Fruit fly (Drosophila melanogaster) whole organism, embryonic: ENCODE measurements around the gene cnir.

ENCODE experiments used
- Atf-2 ChIP-seq: fragments of 200-800 bp; sonication (Bioruptor generic); optimal IDR thresholded peaks from 2 replicates; lab custom pipeline; 2016; ENCODE audit warnings: missing biosample characterization, missing genetic modification characterization
- C15 ChIP-seq: fragments of 200-800 bp; sonication (Bioruptor generic); IDR thresholded peaks from 3 replicates; pipeline ENCODE4 v1.3.6; 2022; ENCODE audit warnings: missing biosample characterization, missing genetic modification characterization
- CG11695 ChIP-seq: fragments of 200-800 bp; sonication (Bioruptor generic); IDR thresholded peaks from 3 replicates; pipeline ENCODE4 v1.3.6; 2022; ENCODE audit warnings: missing biosample characterization, missing genetic modification characterization
- CG13775 ChIP-seq: fragments of 200-800 bp; sonication (Bioruptor generic); optimal IDR thresholded peaks from 3 replicates; lab custom pipeline; 2017; ENCODE audit warnings: missing biosample characterization, mild to moderate bottlenecking, missing genetic modification characterization
- CG15696 ChIP-seq: fragments of 200-800 bp; sonication (Bioruptor generic); optimal IDR thresholded peaks from 2 replicates; lab custom pipeline; 2019; ENCODE audit warnings: missing biosample characterization, mild to moderate bottlenecking, missing genetic modification characterization, moderate library complexity
- CG17328 ChIP-seq: fragments of 200-800 bp; sonication (Bioruptor generic); IDR thresholded peaks from 2 replicates; pipeline ENCODE4 v1.3.6; 2022; ENCODE audit warnings: missing biosample characterization, missing genetic modification characterization
- CG17568 ChIP-seq: fragments of 200-800 bp; sonication (Bioruptor generic); optimal IDR thresholded peaks from 2 replicates; lab custom pipeline; 2018; ENCODE audit warnings: missing biosample characterization, mild to moderate bottlenecking, missing genetic modification characterization, moderate library complexity
- CG17829 ChIP-seq: fragments of 200-800 bp; optimal IDR thresholded peaks from 2 replicates; lab custom pipeline; 2019; ENCODE audit warnings: missing biosample characterization, mild to moderate bottlenecking, missing genetic modification characterization, moderate library complexity
- CG18764 ChIP-seq: fragments of 200-800 bp; sonication (Bioruptor generic); optimal IDR thresholded peaks from 3 replicates; lab custom pipeline; 2016; ENCODE audit warnings: missing biosample characterization, missing genetic modification characterization
- CG2202 ChIP-seq: fragments of 200-800 bp; sonication (Bioruptor generic); optimal IDR thresholded peaks from 2 replicates; lab custom pipeline; 2018; ENCODE audit warnings: missing biosample characterization, mild to moderate bottlenecking, missing genetic modification characterization
- CG3065 ChIP-seq: fragments of 200-800 bp; sonication (Bioruptor generic); optimal IDR thresholded peaks from 2 replicates; lab custom pipeline; 2016; ENCODE audit warnings: missing biosample characterization, missing genetic modification characterization
- CG31365 ChIP-seq: fragments of 200-800 bp; sonication (Bioruptor generic); optimal IDR thresholded peaks from 2 replicates; lab custom pipeline; 2018; ENCODE audit warnings: missing biosample characterization, mild to moderate bottlenecking, missing genetic modification characterization
- CG32772 ChIP-seq: fragments of 200-800 bp; sonication (Bioruptor generic); IDR thresholded peaks from 2 replicates; pipeline ENCODE4 v1.3.6; 2022; ENCODE audit warnings: missing biosample characterization, missing genetic modification characterization
- CG6689 ChIP-seq: fragments of 200-800 bp; sonication (Bioruptor generic); IDR thresholded peaks from 2 replicates; pipeline ENCODE4 v1.3.6; 2022; ENCODE audit warnings: missing biosample characterization, missing genetic modification characterization
- CG7372 ChIP-seq: fragments of 200-800 bp; sonication (Bioruptor generic); IDR thresholded peaks from 2 replicates; pipeline ENCODE4 v1.3.6; 2022; ENCODE audit warnings: missing biosample characterization, missing genetic modification characterization
- CHES-1-like ChIP-seq: fragments of 200-800 bp; sonication (Bioruptor generic); optimal IDR thresholded peaks from 2 replicates; lab custom pipeline; 2016; ENCODE audit warnings: missing biosample characterization, missing genetic modification characterization
- CkIIα-i1 ChIP-seq: fragments of 200-800 bp; sonication (Bioruptor generic); IDR thresholded peaks from 2 replicates; pipeline ENCODE4 v1.3.6; 2022; ENCODE audit warnings: missing biosample characterization, missing genetic modification characterization
- Dad ChIP-seq: fragments of 200-800 bp; sonication (Bioruptor generic); optimal IDR thresholded peaks from 3 replicates; lab custom pipeline; 2016; ENCODE audit warnings: missing biosample characterization, missing genetic modification characterization
- Doc2 ChIP-seq: fragments of 200-800 bp; sonication (Bioruptor generic); IDR thresholded peaks from 2 replicates; pipeline ENCODE4 v1.3.6; 2022; ENCODE audit warnings: missing biosample characterization, missing genetic modification characterization
- Doc3 ChIP-seq: fragments of 200-800 bp; sonication (Bioruptor generic); IDR thresholded peaks from 3 replicates; pipeline ENCODE4 v1.3.6; 2022; ENCODE audit warnings: missing biosample characterization, missing genetic modification characterization; ENCODE audit not compliant: partially characterized antibody
- Dp ChIP-seq: fragments of 200-800 bp; sonication (Bioruptor generic); optimal IDR thresholded peaks from 2 replicates; lab custom pipeline; 2018; ENCODE audit warnings: missing biosample characterization, mild to moderate bottlenecking, missing genetic modification characterization, moderate library complexity
- Dref ChIP-seq: fragments of 200-800 bp; sonication (Bioruptor generic); IDR thresholded peaks from 2 replicates; pipeline ENCODE4 v1.3.6; 2022; ENCODE audit warnings: missing biosample characterization, missing genetic modification characterization
- Drgx ChIP-seq: fragments of 200-800 bp; sonication (Bioruptor generic); IDR thresholded peaks from 2 replicates; pipeline ENCODE4 v1.3.6; 2022; ENCODE audit warnings: missing biosample characterization, missing genetic modification characterization
- H15 ChIP-seq: fragments of 200-800 bp; sonication (Bioruptor generic); IDR thresholded peaks from 3 replicates; pipeline ENCODE4 v1.3.6; 2022; ENCODE audit warnings: missing biosample characterization, missing genetic modification characterization
- Hr3 ChIP-seq: fragments of 200-800 bp; sonication (Bioruptor generic); optimal IDR thresholded peaks from 3 replicates; lab custom pipeline; 2016; ENCODE audit warnings: missing biosample characterization, missing genetic modification characterization
- Lim3 ChIP-seq: fragments of 200-800 bp; sonication (Bioruptor generic); IDR thresholded peaks from 2 replicates; pipeline ENCODE4 v1.3.6; 2022; ENCODE audit warnings: missing biosample characterization, missing genetic modification characterization
- Lpt ChIP-seq: fragments of >200 bp; optimal IDR thresholded peaks from 2 replicates; lab custom pipeline; 2018; ENCODE audit warnings: missing biosample characterization, missing genetic modification characterization
- Myb ChIP-seq: fragments of 200-800 bp; sonication (Bioruptor generic); optimal IDR thresholded peaks from 2 replicates; lab custom pipeline; 2016; ENCODE audit warnings: missing biosample characterization, missing genetic modification characterization
- NK7.1 ChIP-seq: fragments of 200-800 bp; sonication (Bioruptor generic); optimal IDR thresholded peaks from 3 replicates; lab custom pipeline; 2016; ENCODE audit warnings: missing biosample characterization, missing genetic modification characterization
- Nf-YA ChIP-seq: fragments of 200-800 bp; sonication (Bioruptor generic); IDR thresholded peaks from 2 replicates; pipeline ENCODE4 v1.3.6; 2022; ENCODE audit warnings: missing biosample characterization, missing genetic modification characterization
- Nf-YB ChIP-seq: fragments of 200-800 bp; sonication (Bioruptor generic); optimal IDR thresholded peaks from 3 replicates; lab custom pipeline; 2019; ENCODE audit warnings: missing biosample characterization, mild to moderate bottlenecking, missing genetic modification characterization, moderate library complexity
- Nf-YC ChIP-seq: fragments of 200-800 bp; optimal IDR thresholded peaks from 3 replicates; lab custom pipeline; 2019; ENCODE audit warnings: missing biosample characterization, mild to moderate bottlenecking, missing genetic modification characterization, moderate library complexity
- Scr ChIP-seq: fragments of 200-800 bp; sonication (Bioruptor generic); IDR thresholded peaks from 2 replicates; pipeline ENCODE4 v1.3.6; 2022; ENCODE audit warnings: missing biosample characterization, missing genetic modification characterization; ENCODE audit not compliant: partially characterized antibody
- Sry-β ChIP-seq: fragments of 200-800 bp; sonication (Bioruptor generic); optimal IDR thresholded peaks from 2 replicates; lab custom pipeline; 2018; ENCODE audit warnings: missing biosample characterization, mild to moderate bottlenecking, missing genetic modification characterization, moderate library complexity
- ara ChIP-seq: fragments of 200-800 bp; sonication (Bioruptor generic); IDR thresholded peaks from 2 replicates; pipeline ENCODE4 v1.3.6; 2022; ENCODE audit warnings: missing biosample characterization, missing genetic modification characterization
- bcd ChIP-seq: fragments of 200-800 bp; sonication (Bioruptor generic); optimal IDR thresholded peaks from 2 replicates; lab custom pipeline; 2017; ENCODE audit warnings: missing biosample characterization, mild to moderate bottlenecking, missing genetic modification characterization
- br ChIP-seq: fragments of >200 bp; optimal IDR thresholded peaks from 2 replicates; lab custom pipeline; 2017
- caup ChIP-seq: fragments of 200-800 bp; sonication (Bioruptor generic); optimal IDR thresholded peaks from 3 replicates; lab custom pipeline; 2017; ENCODE audit warnings: missing biosample characterization, mild to moderate bottlenecking, missing genetic modification characterization, moderate library complexity; ENCODE audit not compliant: severe bottlenecking
- crol ChIP-seq: fragments of 200-800 bp; sonication (Bioruptor generic); IDR thresholded peaks from 2 replicates; pipeline ENCODE4 v1.3.6; 2022; ENCODE audit warnings: missing biosample characterization, missing genetic modification characterization
- crp ChIP-seq, 2 experiments: fragments of 200-800 bp; sonication (Bioruptor generic); optimal IDR thresholded peaks; 2 replicates in 1 of 2; 3 replicates in 1 of 2; lab custom pipeline; 2017; ENCODE audit warnings: missing biosample characterization in 2 of 2, missing genetic modification characterization in 2 of 2, mild to moderate bottlenecking in 1 of 2, moderate library complexity in 1 of 2
- dmrt99B ChIP-seq: fragments of 200-800 bp; sonication (Bioruptor generic); optimal IDR thresholded peaks from 2 replicates; lab custom pipeline; 2018; ENCODE audit warnings: missing biosample characterization, mild to moderate bottlenecking, missing genetic modification characterization, moderate library complexity
- gcm ChIP-seq: fragments of 200-800 bp; sonication (Bioruptor generic); optimal IDR thresholded peaks from 2 replicates; lab custom pipeline; 2019; ENCODE audit warnings: missing biosample characterization, mild to moderate bottlenecking, missing genetic modification characterization, moderate library complexity
- hbn ChIP-seq: fragments of 200-800 bp; sonication (Bioruptor generic); IDR thresholded peaks from 2 replicates; pipeline ENCODE4 v1.3.6; 2022; ENCODE audit warnings: missing biosample characterization, missing genetic modification characterization; ENCODE audit not compliant: partially characterized antibody
- hkb ChIP-seq, 2 experiments: fragments of 200-800 bp in 1 of 2; fragments of >200 bp in 1 of 2; sonication (Bioruptor generic) in 1 of 2; IDR thresholded peaks in 1 of 2; optimal IDR thresholded peaks in 1 of 2; 2 replicates each; pipeline versions ENCODE4 v1.3.6 to Lab custom; 2017 to 2022; ENCODE audit warnings: missing biosample characterization in 1 of 2, missing genetic modification characterization in 1 of 2
- org-1 ChIP-seq: fragments of 200-800 bp; sonication (Bioruptor generic); optimal IDR thresholded peaks from 2 replicates; lab custom pipeline; 2017; ENCODE audit warnings: missing biosample characterization, missing genetic modification characterization
- pzg ChIP-seq: fragments of 200-800 bp; sonication (Bioruptor generic); optimal IDR thresholded peaks from 3 replicates; lab custom pipeline; 2018; ENCODE audit warnings: missing biosample characterization, mild to moderate bottlenecking, missing genetic modification characterization, moderate library complexity
- sens-2 ChIP-seq: fragments of 200-800 bp; sonication (Bioruptor generic); IDR thresholded peaks from 2 replicates; pipeline ENCODE4 v1.3.6; 2022; ENCODE audit warnings: missing biosample characterization, missing genetic modification characterization
- so ChIP-seq: fragments of 200-800 bp; sonication (Bioruptor generic); IDR thresholded peaks from 3 replicates; pipeline ENCODE4 v1.3.6; 2022; ENCODE audit warnings: missing biosample characterization, missing genetic modification characterization
- sug ChIP-seq: fragments of 200-800 bp; optimal IDR thresholded peaks from 2 replicates; lab custom pipeline; 2019; ENCODE audit warnings: missing biosample characterization, mild to moderate bottlenecking, missing genetic modification characterization, moderate library complexity

cnir gene

DNA sequence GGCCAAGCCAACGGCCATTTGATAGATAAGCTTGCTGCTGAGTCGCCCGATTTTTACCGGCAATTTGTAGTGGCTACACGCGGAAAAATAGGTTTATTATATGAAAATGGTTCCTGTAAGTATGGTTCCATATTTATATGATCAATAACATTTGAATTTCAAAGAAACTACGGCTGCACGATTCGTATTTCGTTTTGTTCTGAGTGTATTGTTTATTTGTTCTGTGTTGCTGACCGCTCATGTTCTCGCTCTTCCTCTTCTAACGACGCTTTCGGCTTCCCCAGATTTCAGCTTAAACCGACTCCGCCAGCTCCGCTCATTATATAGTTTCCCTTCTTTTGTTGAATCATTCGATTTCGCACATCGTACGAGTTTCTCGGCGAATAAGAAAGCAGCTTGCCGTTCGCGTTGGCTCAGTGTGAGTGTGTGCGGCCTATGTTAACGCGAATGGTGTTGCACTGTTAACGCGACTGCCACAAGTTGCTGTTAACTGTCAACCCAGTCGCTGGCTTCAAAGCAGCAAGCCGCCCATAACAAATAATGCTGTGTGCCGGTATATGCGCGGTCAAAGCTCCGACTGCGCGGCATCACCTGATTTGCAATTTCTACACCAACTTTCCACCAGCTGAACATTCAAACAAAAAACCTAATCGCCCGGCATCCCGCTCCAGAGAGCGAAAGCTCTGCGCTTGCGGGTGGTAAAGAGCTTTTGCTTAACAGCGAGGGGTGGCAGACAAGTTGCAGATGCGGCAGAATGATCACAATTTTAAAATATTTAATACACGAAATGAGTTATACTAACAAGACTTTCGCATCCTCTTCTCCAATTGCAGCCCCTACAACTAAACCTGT lies 19.4 kb upstream of the cnir start (continued):
- TF ChIP-seq org-1 (GFP tag; lab: Kevin White, UChicago) = no peak
- TF ChIP-seq sens-2 (GFP tag; lab: Robert Waterston, UW) = no peak
- 0 out of 2 replicates have a peak, but pooled peaks have one; percentile 40 for TF ChIP-seq Drgx (GFP tag; lab: Robert Waterston, UW)
- no peak for TF ChIP-seq pzg (GFP tag; lab: Kevin White, UChicago)
- TF ChIP-seq Dref = no peak
- TF ChIP-seq Myb (GFP tag; lab: Kevin White, UChicago) = peak; percentile 61
- TF ChIP-seq ara (GFP tag; lab: Robert Waterston, UW) = 0 out of 2 replicates have a peak, but pooled peaks have one; percentile 9
- TF ChIP-seq CkIIα-i1 = no peak
- TF ChIP-seq CHES-1-like (GFP tag; lab: Kevin White, UChicago) = peak; percentile 52
- no peak for TF ChIP-seq Atf-2 (GFP tag; lab: Kevin White, UChicago)
- peak; percentile 100 for TF ChIP-seq hkb (optimal IDR thresholded peaks at IDR 0.05; lab: Kevin White, UChicago)
- TF ChIP-seq hkb (GFP tag; IDR thresholded peaks at IDR 0.05; lab: Robert Waterston, UW) = no peak; the same call in 1 of the 2 replicates
- no peak for TF ChIP-seq dmrt99B (tag; lab: Kevin White, UChicago)
- TF ChIP-seq Sry-β (GFP tag; lab: Kevin White, UChicago) = no peak
- no peak for TF ChIP-seq Nf-YA (GFP tag; lab: Robert Waterston, UW)
- no peak for TF ChIP-seq Dad (GFP tag; lab: Kevin White, UChicago)
- no peak for TF ChIP-seq so (GFP tag; lab: Robert Waterston, UW)
- TF ChIP-seq CG18764 (GFP tag; lab: Kevin White, UChicago) = no peak
- TF ChIP-seq CG32772 (GFP tag; lab: Robert Waterston, UW) = peak; percentile 14; the same call in 1 of the 2 replicates
- TF ChIP-seq NK7.1 (GFP tag; lab: Kevin White, UChicago) = no peak
- no peak for TF ChIP-seq gcm
- TF ChIP-seq Lpt = no peak
- peak in 1 of 2 experiments; percentile 57 for TF ChIP-seq crp (GFP tag; optimal IDR thresholded peaks at IDR 0.05; lab: Kevin White, UChicago)
- TF ChIP-seq Dp = peak; percentile 21
- TF ChIP-seq Doc2 (GFP tag; lab: Robert Waterston, UW) = no peak
- TF ChIP-seq Nf-YC (tag; lab: Kevin White, UChicago) = no peak
- TF ChIP-seq CG6689 = no peak; the same call in 1 of the 2 replicates
- TF ChIP-seq Scr = no peak
- TF ChIP-seq hbn = no peak
- TF ChIP-seq bcd (GFP tag; lab: Kevin White, UChicago) = peak; percentile 21
- no peak for TF ChIP-seq CG17568
- TF ChIP-seq C15 (GFP tag; lab: Robert Waterston, UW) = no peak
- 0 out of 2 replicates have a peak, but pooled peaks have one; percentile 12 for TF ChIP-seq Lim3
- peak; percentile 6 for TF ChIP-seq caup (GFP tag; lab: Kevin White, UChicago)
- TF ChIP-seq CG11695 (GFP tag; lab: Robert Waterston, UW) = no peak
- TF ChIP-seq Nf-YB (GFP tag; lab: Kevin White, UChicago) = no peak
- no peak for TF ChIP-seq crol (GFP tag; lab: Robert Waterston, UW)
- TF ChIP-seq CG2202 (tag; lab: Kevin White, UChicago) = no peak
- no peak for TF ChIP-seq CG3065 (GFP tag; lab: Kevin White, UChicago)
- peak; percentile 61 for TF ChIP-seq sug (tag; lab: Kevin White, UChicago)
- TF ChIP-seq CG15696 (tag; lab: Kevin White, UChicago) = no peak
- no peak for TF ChIP-seq Hr3 (GFP tag; lab: Kevin White, UChicago)
- TF ChIP-seq Doc3 (GFP tag; lab: Robert Waterston, UW) = no peak
- TF ChIP-seq CG7372 (GFP tag; lab: Robert Waterston, UW) = no peak
- TF ChIP-seq CG13775 (GFP tag; lab: Kevin White, UChicago) = peak; percentile 28
- no peak for TF ChIP-seq CG17829
- peak; percentile 34; the same call in 1 of the 2 replicates for TF ChIP-seq CG17328 (GFP tag; lab: Robert Waterston, UW)
- no peak for TF ChIP-seq br (lab: Kevin White, UChicago)
- TF ChIP-seq H15 (GFP tag; lab: Robert Waterston, UW) = no peak; the same call in 2 of the 3 replicates
- TF ChIP-seq CG31365 = no peak
